Fruit fly (Drosophila melanogaster) Kc167 (cell line): ENCODE measurements around the gene CG7914.

ENCODE experiments used
- Myc ChIP-seq: fragments of >200 bp; optimal IDR thresholded peaks from 2 replicates; lab custom pipeline; 2017; ENCODE audit warnings: missing external identifiers
- Sin3A ChIP-seq: fragments of >200 bp; optimal IDR thresholded peaks from 2 replicates; lab custom pipeline; 2018; ENCODE audit warnings: missing external identifiers
- h ChIP-seq: fragments of >200 bp; optimal IDR thresholded peaks from 3 replicates; lab custom pipeline; 2018; ENCODE audit warnings: missing external identifiers
- psq ChIP-seq: fragments of >200 bp; optimal IDR thresholded peaks from 2 replicates; lab custom pipeline; 2017; ENCODE audit warnings: missing external identifiers
- ttk ChIP-seq: sonication (Bioruptor generic); optimal IDR thresholded peaks from 2 replicates; lab custom pipeline; 2017; ENCODE audit warnings: missing external identifiers

DNA sequence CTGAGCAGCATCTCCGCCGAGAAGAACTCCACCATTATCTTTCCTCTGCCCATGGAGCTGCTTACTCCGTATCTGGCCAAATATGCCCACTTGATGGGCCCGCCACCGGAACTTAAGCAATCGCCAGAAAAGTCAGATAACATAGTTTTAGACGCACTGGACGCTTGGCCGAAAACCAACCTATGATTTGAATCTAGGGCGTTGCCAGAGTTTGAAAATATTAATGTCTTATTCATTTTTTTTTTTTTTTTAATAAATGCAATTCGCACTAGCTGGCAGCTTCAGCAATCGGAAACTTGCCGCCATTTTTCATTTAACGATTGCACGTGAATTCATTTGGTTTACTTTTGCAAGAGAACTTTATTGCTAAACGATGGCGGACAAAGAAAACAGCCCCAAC lies 3.3 kb downstream of the CG7914 start, which contains the start of gene HP1D3csd:
- TF ChIP-seq Sin3A (lab: Kevin White, UChicago) (no peak), psq (no peak), ttk (lab: Kevin White, UChicago) (no peak), Myc (no peak), h (lab: Kevin White, UChicago) (no peak)
